Worm (Caenorhabditis elegans) whole organism, young adult: ENCODE measurements around the gene F55G11.2.

Source experiments
- B0035.1 ChIP-seq: sonication (generic microtip); optimal IDR thresholded peaks from 2 replicates; lab custom pipeline; 2016; ENCODE audit warnings: missing genetic modification characterization, mild to moderate bottlenecking, missing compliant biosample characterization, missing genotype, missing genetic modification reagents
- C06A6.2 ChIP-seq: fragments of 200-800 bp; sonication (Bioruptor generic); conservative IDR thresholded peaks from 2 replicates; pipeline ENCODE4 v1.3.6; 2022; ENCODE audit warnings: missing genetic modification characterization, missing compliant biosample characterization
- F37B4.10 ChIP-seq: fragments of 200-800 bp; sonication (Bioruptor generic); IDR thresholded peaks from 2 replicates; pipeline ENCODE4 v1.3.6; 2022; ENCODE audit warnings: missing genetic modification characterization, missing compliant biosample characterization
- F49E8.2 ChIP-seq: sonication (generic microtip); optimal IDR thresholded peaks from 3 replicates; lab custom pipeline; 2017; ENCODE audit warnings: missing genetic modification characterization, mild to moderate bottlenecking, missing compliant biosample characterization, antibody characterized with exemption, moderate library complexity; ENCODE audit not compliant: insufficient read depth
- F52B5.7 ChIP-seq: sonication (generic microtip); optimal IDR thresholded peaks from 2 replicates; lab custom pipeline; 2016; ENCODE audit warnings: mild to moderate bottlenecking, missing genetic modification characterization, missing compliant biosample characterization
- Y56A3A.18 ChIP-seq: fragments of 200-800 bp; sonication (Bioruptor generic); IDR thresholded peaks from 2 replicates; pipeline ENCODE4 v1.3.6; 2022; ENCODE audit warnings: missing genetic modification reagents, missing genetic modification characterization, missing compliant biosample characterization
- Y67H2A.10 ChIP-seq: fragments of 200-800 bp; sonication (Bioruptor generic); conservative IDR thresholded peaks from 2 replicates; pipeline ENCODE4 v1.3.6; 2022; ENCODE audit warnings: missing genetic modification reagents, missing genetic modification characterization, missing compliant biosample characterization
- Y95B8A.8 ChIP-seq: fragments of 200-800 bp; sonication (Bioruptor generic); IDR thresholded peaks from 2 replicates; pipeline ENCODE4 v1.3.6; 2022; ENCODE audit warnings: missing genetic modification reagents, missing genetic modification characterization, missing compliant biosample characterization
- ama-1 ChIP-seq, 3 experiments: fragments of 150-350 bp in 1 of 3; sonication (generic microtip) in 2 of 3; optimal IDR thresholded peaks; 2 replicates each; lab custom pipeline; 2014 to 2018; ENCODE audit warnings: missing biosample characterization in 2 of 3, missing genetic modification characterization in 2 of 3, missing genetic modification reagents in 2 of 3
- atf-7 ChIP-seq: sonication (generic microtip); optimal IDR thresholded peaks from 2 replicates; lab custom pipeline; 2017; ENCODE audit warnings: mild to moderate bottlenecking, missing genetic modification characterization, missing compliant biosample characterization
- attf-5 ChIP-seq: fragments of 200-800 bp; sonication (Bioruptor generic); optimal IDR thresholded peaks from 2 replicates; lab custom pipeline; 2018; ENCODE audit warnings: mild to moderate bottlenecking, missing genetic modification characterization, missing compliant biosample characterization
- ceh-79 ChIP-seq: sonication (generic microtip); optimal IDR thresholded peaks from 2 replicates; lab custom pipeline; 2017; ENCODE audit warnings: mild to moderate bottlenecking, missing genetic modification characterization, missing compliant biosample characterization
- ceh-91 ChIP-seq: fragments of 200-800 bp; sonication (Bioruptor generic); IDR thresholded peaks from 2 replicates; pipeline ENCODE4 v1.3.6; 2022; ENCODE audit warnings: missing genetic modification reagents, missing genetic modification characterization, missing compliant biosample characterization
- egl-18 ChIP-seq: fragments of 200-800 bp; sonication (Bioruptor generic); IDR thresholded peaks from 2 replicates; pipeline ENCODE4 v1.3.6; 2022; ENCODE audit warnings: missing genetic modification reagents, missing genetic modification characterization, missing compliant biosample characterization
- egrh-3 ChIP-seq: fragments of 200-800 bp; sonication (Bioruptor generic); IDR thresholded peaks from 2 replicates; pipeline ENCODE4 v1.3.6; 2022; ENCODE audit warnings: missing genetic modification reagents, missing genetic modification characterization, missing compliant biosample characterization
- hmg-1.2 ChIP-seq: fragments of 200-800 bp; sonication (Bioruptor generic); IDR thresholded peaks from 2 replicates; pipeline ENCODE4 v1.3.6; 2022; ENCODE audit warnings: missing genetic modification reagents, missing genetic modification characterization, missing compliant biosample characterization
- hsf-1 ChIP-seq: fragments of 200-800 bp; sonication (Bioruptor generic); IDR thresholded peaks from 2 replicates; pipeline ENCODE4 v1.3.6; 2022; ENCODE audit warnings: missing genetic modification reagents, missing genetic modification characterization, missing compliant biosample characterization
- let-526 ChIP-seq: fragments of 200-800 bp; sonication (Bioruptor generic); IDR thresholded peaks from 2 replicates; pipeline ENCODE4 v1.3.6; 2022; ENCODE audit warnings: missing genetic modification reagents, missing genetic modification characterization, missing compliant biosample characterization
- lin-54 ChIP-seq: fragments of 200-800 bp; sonication (Bioruptor generic); optimal IDR thresholded peaks from 2 replicates; lab custom pipeline; 2018; ENCODE audit warnings: mild to moderate bottlenecking, missing genetic modification characterization, missing compliant biosample characterization
- lir-1 ChIP-seq: fragments of 200-800 bp; sonication (Bioruptor generic); conservative IDR thresholded peaks from 2 replicates; pipeline ENCODE4 v1.3.6; 2022; ENCODE audit warnings: missing genetic modification reagents, missing genetic modification characterization, missing compliant biosample characterization
- lsl-1 ChIP-seq: fragments of 200-800 bp; sonication (Bioruptor generic); optimal IDR thresholded peaks from 2 replicates; lab custom pipeline; 2018; ENCODE audit warnings: mild to moderate bottlenecking, missing genetic modification characterization, moderate library complexity, missing compliant biosample characterization
- mxl-1 ChIP-seq: sonication (generic microtip); optimal IDR thresholded peaks from 2 replicates; lab custom pipeline; 2016; ENCODE audit warnings: missing genetic modification characterization, missing compliant biosample characterization
- nfya-1 ChIP-seq: sonication (generic microtip); optimal IDR thresholded peaks from 2 replicates; lab custom pipeline; 2017; ENCODE audit warnings: antibody characterized with exemption, missing compliant biosample characterization, missing genetic modification characterization, borderline replicate concordance; ENCODE audit not compliant: insufficient read depth
- nfya-2 ChIP-seq: fragments of 200-800 bp; sonication (Bioruptor generic); IDR thresholded peaks from 2 replicates; pipeline ENCODE4 v1.3.6; 2022; ENCODE audit warnings: missing genetic modification reagents, missing genetic modification characterization, missing compliant biosample characterization
- nfyb-1 ChIP-seq: fragments of 200-800 bp; sonication (Bioruptor generic); IDR thresholded peaks from 2 replicates; pipeline ENCODE4 v1.3.6; 2022; ENCODE audit warnings: missing genetic modification reagents, missing genetic modification characterization, missing compliant biosample characterization
- nhr-80 ChIP-seq: sonication (generic microtip); optimal IDR thresholded peaks from 2 replicates; lab custom pipeline; 2016; ENCODE audit warnings: missing genetic modification characterization, missing compliant biosample characterization
- pbrm-1 ChIP-seq: fragments of 200-800 bp; sonication (Bioruptor generic); IDR thresholded peaks from 2 replicates; pipeline ENCODE4 v1.3.6; 2022; ENCODE audit warnings: missing genetic modification reagents, missing genetic modification characterization, missing compliant biosample characterization
- sdz-38 ChIP-seq: sonication (generic microtip); optimal IDR thresholded peaks from 2 replicates; lab custom pipeline; 2016; ENCODE audit warnings: missing genotype, missing genetic modification characterization, missing compliant biosample characterization
- snpc-1.3 ChIP-seq: sonication (generic microtip); optimal IDR thresholded peaks from 2 replicates; lab custom pipeline; 2017; ENCODE audit warnings: missing genetic modification characterization, mild to moderate bottlenecking, missing compliant biosample characterization, antibody characterized with exemption, moderate library complexity, missing genotype, missing genetic modification reagents; ENCODE audit not compliant: insufficient read depth
- snpc-3.4 ChIP-seq: sonication (generic microtip); optimal IDR thresholded peaks from 2 replicates; lab custom pipeline; 2017; ENCODE audit warnings: missing genetic modification characterization, mild to moderate bottlenecking, missing compliant biosample characterization, antibody characterized with exemption, moderate library complexity, missing genotype, missing genetic modification reagents
- snpc-4 ChIP-seq, 5 experiments: fragments of 150-350 bp in 1 of 5; sonication (generic microtip) in 4 of 5; optimal IDR thresholded peaks; 2 replicates each; lab custom pipeline; 2014 to 2018; ENCODE audit warnings: missing genetic modification characterization in 5 of 5, missing biosample characterization in 3 of 5, antibody characterized with exemption in 2 of 5, mild to moderate bottlenecking in 2 of 5, missing compliant biosample characterization in 2 of 5, missing genotype in 2 of 5, moderate library complexity in 2 of 5, missing genetic modification reagents in 1 of 5
- zfh-2 ChIP-seq: fragments of 200-800 bp; sonication (Bioruptor generic); conservative IDR thresholded peaks from 2 replicates; pipeline ENCODE4 v1.3.6; 2022; ENCODE audit warnings: missing genetic modification reagents, missing genetic modification characterization, missing compliant biosample characterization
- zim-3 ChIP-seq: sonication (generic microtip); optimal IDR thresholded peaks from 2 replicates; lab custom pipeline; 2017; ENCODE audit warnings: mild to moderate bottlenecking, missing genetic modification characterization, moderate library complexity, missing compliant biosample characterization
- ztf-22 ChIP-seq: fragments of 200-800 bp; sonication (Bioruptor generic); optimal IDR thresholded peaks from 2 replicates; lab custom pipeline; 2018; ENCODE audit warnings: mild to moderate bottlenecking, missing genetic modification characterization, moderate library complexity, missing compliant biosample characterization
- ztf-3 ChIP-seq: fragments of 200-800 bp; sonication (Bioruptor generic); optimal IDR thresholded peaks from 2 replicates; lab custom pipeline; 2018; ENCODE audit warnings: mild to moderate bottlenecking, missing genetic modification characterization, missing compliant biosample characterization
- ztf-6 ChIP-seq: fragments of 200-800 bp; sonication (Bioruptor generic); IDR thresholded peaks from 2 replicates; pipeline ENCODE4 v1.3.6; 2022; ENCODE audit warnings: missing genetic modification reagents, missing genetic modification characterization, missing compliant biosample characterization

F55G11.2 gene

ce11 chrIV:12969141-12969540 is at the start of gene F55G11.2:
Gene F55G11.2 (minus strand): TSS chrIV:12969289.
- no peak for TF ChIP-seq ztf-6 (GFP tag; lab: Robert Waterston, UW)
- no peak for TF ChIP-seq hsf-1 (GFP tag; lab: Robert Waterston, UW)
- TF ChIP-seq ztf-22 = no peak
- peak; percentile 55 for TF ChIP-seq nhr-80 (tag; lab: Kevin White, UChicago)

- TF ChIP-seq Y56A3A.18 (GFP tag; lab: Robert Waterston, UW) (no peak), ceh-79 (tag; lab: Kevin White, UChicago) (no peak), egrh-3 (GFP tag; lab: Robert Waterston, UW) (0 out of 2 replicates have a peak, but pooled peaks have one; percentile 8), lir-1 (GFP tag; lab: Robert Waterston, UW) (no peak), attf-5 (GFP tag; lab: Kevin White, UChicago) (no peak), ztf-3 (GFP tag; lab: Kevin White, UChicago) (no peak), hmg-1.2 (no peak), ama-1 (optimal IDR thresholded peaks at IDR 0.05; lab: Kevin White, UChicago) (no peak), ama-1 (GFP tag; optimal IDR thresholded peaks at IDR 0.05; lab: Kevin White, UChicago) (no peak), lsl-1 (GFP tag; lab: Kevin White, UChicago) (no peak), zfh-2 (GFP tag; lab: Robert Waterston, UW) (peak; percentile 73), nfya-2 (GFP tag; lab: Robert Waterston, UW) (no peak), pbrm-1 (GFP tag; lab: Robert Waterston, UW) (no peak), lin-54 (GFP tag; lab: Kevin White, UChicago) (no peak)
Measured at ce11 chrIV:13016820-13017219, 47.7 kb upstream of the F55G11.2 start.

ce11 chrIV:13015801-13016404 is 46.8 kb upstream of the F55G11.2 start:
- TF ChIP-seq attf-5 (GFP tag; lab: Kevin White, UChicago) = no peak
- no peak for TF ChIP-seq let-526 (GFP tag; lab: Robert Waterston, UW)
- no peak for TF ChIP-seq Y67H2A.10 (GFP tag; lab: Robert Waterston, UW)
- no peak for TF ChIP-seq sdz-38 (tag; lab: Kevin White, UChicago)
- no peak for TF ChIP-seq Y95B8A.8 (GFP tag; lab: Robert Waterston, UW)
- TF ChIP-seq nfya-1 (tag; lab: Kevin White, UChicago) = no peak
- no peak for TF ChIP-seq zim-3 (tag; lab: Kevin White, UChicago)
- TF ChIP-seq egl-18 (GFP tag; lab: Robert Waterston, UW) = no peak
- TF ChIP-seq snpc-3.4 (tag; lab: Kevin White, UChicago) = no peak
- no peak for TF ChIP-seq ceh-91

ce11 chrIV:13013711-13014341 is 44.7 kb upstream of the F55G11.2 start:
- TF ChIP-seq nfyb-1 (GFP tag; lab: Robert Waterston, UW) = no peak
- TF ChIP-seq snpc-4 (GFP tag; optimal IDR thresholded peaks at IDR 0.05; lab: Kevin White, UChicago) = no peak
- peak; percentile 41 to 84 (median 62) for TF ChIP-seq snpc-4 (tag; optimal IDR thresholded peaks at IDR 0.05; lab: Kevin White, UChicago)

ce11 chrIV:13013231-13013630 is 44.1 kb upstream of the F55G11.2 start:
- TF ChIP-seq ztf-6 (GFP tag; lab: Robert Waterston, UW) = no peak
- TF ChIP-seq lsl-1 (GFP tag; lab: Kevin White, UChicago) = no peak
- TF ChIP-seq snpc-1.3 (tag; lab: Kevin White, UChicago) = no peak
- TF ChIP-seq F52B5.7 (tag; lab: Kevin White, UChicago) = no peak
- no peak for TF ChIP-seq B0035.1
- TF ChIP-seq nhr-80 (tag; lab: Kevin White, UChicago) = peak; percentile 2
- no peak for TF ChIP-seq ama-1 (optimal IDR thresholded peaks at IDR 0.05; lab: Kevin White, UChicago)
- TF ChIP-seq ama-1 (GFP tag; optimal IDR thresholded peaks at IDR 0.05; lab: Kevin White, UChicago) = no peak
- TF ChIP-seq F37B4.10 = no peak
- no peak for TF ChIP-seq F49E8.2 (tag; lab: Kevin White, UChicago)
- TF ChIP-seq atf-7 = no peak
- TF ChIP-seq mxl-1 (tag; lab: Kevin White, UChicago) = no peak
- TF ChIP-seq C06A6.2 (GFP tag; lab: Robert Waterston, UW) = 0 out of 2 replicates have a peak, but pooled peaks have one; percentile 14
